Worm (Caenorhabditis elegans) whole organism, mixed stage, embryonic: ENCODE measurements around the gene F55G7.1.

ENCODE experiments used
- bed-3 ChIP-seq: fragments of 200-800 bp; sonication (Bioruptor generic); optimal IDR thresholded peaks from 3 replicates; lab custom pipeline; 2018; ENCODE audit warnings: mild to moderate bottlenecking, missing genetic modification characterization, moderate library complexity, missing compliant biosample characterization
- ceh-39 ChIP-seq: fragments of 150-350 bp; optimal IDR thresholded peaks from 2 replicates; lab custom pipeline; 2014; ENCODE audit warnings: missing biosample characterization, missing genetic modification characterization
- ces-1 ChIP-seq: fragments of 150-350 bp; optimal IDR thresholded peaks from 2 replicates; lab custom pipeline; 2014; ENCODE audit warnings: missing biosample characterization, missing genetic modification reagents, missing genetic modification characterization
- sptf-1 ChIP-seq: sonication (generic microtip); optimal IDR thresholded peaks from 2 replicates; lab custom pipeline; 2017; ENCODE audit warnings: mild to moderate bottlenecking, missing genetic modification characterization, moderate library complexity, missing compliant biosample characterization
- unc-39 ChIP-seq: fragments of 150-350 bp; optimal IDR thresholded peaks from 2 replicates; lab custom pipeline; 2014; ENCODE audit warnings: missing biosample characterization, missing genetic modification characterization
- unc-62 ChIP-seq: fragments of 150-350 bp; optimal IDR thresholded peaks from 2 replicates; lab custom pipeline; 2014; ENCODE audit warnings: missing biosample characterization, missing genetic modification reagents, missing genetic modification characterization
- ztf-11 ChIP-seq: fragments of 150-350 bp; optimal IDR thresholded peaks from 2 replicates; lab custom pipeline; 2014; ENCODE audit warnings: missing biosample characterization, missing genetic modification characterization

DNA sequence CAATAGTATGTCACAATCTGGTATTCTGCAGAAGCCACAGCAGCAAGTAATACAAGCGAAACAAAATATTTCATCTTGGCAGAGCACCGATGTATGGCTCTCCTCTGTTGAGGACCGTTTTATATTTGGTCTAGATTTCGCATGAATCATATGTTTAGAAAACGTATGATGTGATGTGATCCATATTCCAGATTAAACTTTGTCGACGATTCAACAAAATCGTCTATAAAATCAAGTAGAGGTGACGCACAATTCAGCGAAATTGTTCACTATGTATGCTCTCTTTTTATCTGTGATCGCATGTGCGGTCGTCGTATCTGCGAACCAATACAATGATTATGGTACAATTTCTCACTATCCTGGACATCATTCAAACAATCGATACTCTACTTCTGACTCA lies 44.4 kb upstream of the F55G7.1 start, which contains the start of the genes Y62H9A.3 and Y62H9A.4:
- no peak for TF ChIP-seq unc-62 (GFP tag; lab: Kevin White, UChicago)
- no peak for TF ChIP-seq sptf-1
- TF ChIP-seq unc-39 (tag; lab: Kevin White, UChicago) = no peak
- TF ChIP-seq ztf-11 = no peak
- TF ChIP-seq bed-3 (GFP tag; lab: Kevin White, UChicago) = no peak
- no peak for TF ChIP-seq ces-1 (GFP tag; lab: Kevin White, UChicago)
- no peak for TF ChIP-seq ceh-39 (tag; lab: Kevin White, UChicago)
